Fruit fly (Drosophila melanogaster) whole organism, wandering third instar larva: ENCODE measurements around the gene CG3630.

Source experiments
- Dfd ChIP-seq: fragments of >200 bp; optimal IDR thresholded peaks from 2 replicates; lab custom pipeline; 2017; ENCODE audit warnings: missing biosample characterization, missing genetic modification characterization
- HLH106 ChIP-seq: fragments of 200-800 bp; optimal IDR thresholded peaks from 3 replicates; lab custom pipeline; 2019; ENCODE audit warnings: missing biosample characterization, mild to moderate bottlenecking, missing genetic modification characterization, moderate library complexity
- Hnf4 ChIP-seq: fragments of 200-800 bp; sonication (Bioruptor generic); optimal IDR thresholded peaks from 2 replicates; lab custom pipeline; 2016; ENCODE audit warnings: missing biosample characterization, mild to moderate bottlenecking, missing genetic modification characterization

- TF ChIP-seq HLH106 (tag; lab: Kevin White, UChicago) (no peak), Dfd (GFP tag; lab: Kevin White, UChicago) (no peak), Hnf4 (GFP tag; lab: Kevin White, UChicago) (no peak)
These were observed 3.3 kb upstream of the CG3630 start, which contains the start of gene wapl for dm6 chrX:2158668-2159163.
